Fruit fly (Drosophila melanogaster) Kc167 (cell line): ENCODE data around the gene NK7.1.

Experiments used
- Sin3A ChIP-seq: fragments of >200 bp; optimal IDR thresholded peaks from 2 replicates; lab custom pipeline; 2018; ENCODE audit warnings: missing external identifiers
- h ChIP-seq: fragments of >200 bp; optimal IDR thresholded peaks from 3 replicates; lab custom pipeline; 2018; ENCODE audit warnings: missing external identifiers
- psq ChIP-seq: fragments of >200 bp; optimal IDR thresholded peaks from 2 replicates; lab custom pipeline; 2017; ENCODE audit warnings: missing external identifiers

- TF ChIP-seq h (lab: Kevin White, UChicago) (no peak), Sin3A (lab: Kevin White, UChicago) (no peak), psq (no peak)
Measured at dm6 chr3R:14335504-14335903, 37.2 kb downstream of the NK7.1 start.
